Fruit fly (Drosophila melanogaster) whole organism, embryonic: Measurements from ENCODE around the gene Pebp1.
A peak's percentile ranks its signal among the peaks of the same experiment; 100 is the strongest.

Experiments
- CG10267 ChIP-seq: fragments of 200-800 bp; sonication (Bioruptor generic); optimal IDR thresholded peaks from 2 replicates; lab custom pipeline; 2018; ENCODE audit warnings: missing biosample characterization, mild to moderate bottlenecking, missing genetic modification characterization, moderate library complexity
- CG10321 ChIP-seq: fragments of 200-800 bp; sonication (Bioruptor generic); IDR thresholded peaks from 2 replicates; pipeline ENCODE4 v1.3.6; 2022; ENCODE audit warnings: missing biosample characterization, missing genetic modification characterization
- CG10431 ChIP-seq: fragments of 200-800 bp; sonication (Bioruptor generic); optimal IDR thresholded peaks from 3 replicates; lab custom pipeline; 2018; ENCODE audit warnings: missing biosample characterization, mild to moderate bottlenecking, missing genetic modification characterization
- CG11093 ChIP-seq: fragments of 200-800 bp; sonication (Bioruptor generic); IDR thresholded peaks from 3 replicates; pipeline ENCODE4 v1.3.6; 2022; ENCODE audit warnings: missing biosample characterization, missing genetic modification characterization
- CG11247 ChIP-seq: fragments of 200-800 bp; sonication (Bioruptor generic); IDR thresholded peaks from 2 replicates; pipeline ENCODE4 v1.3.6; 2022; ENCODE audit warnings: missing biosample characterization, missing genetic modification characterization
- CG13894 ChIP-seq: fragments of 200-800 bp; sonication (Bioruptor generic); optimal IDR thresholded peaks from 3 replicates; lab custom pipeline; 2018; ENCODE audit warnings: missing biosample characterization, mild to moderate bottlenecking, missing genetic modification characterization, moderate library complexity
- CG14441 ChIP-seq: fragments of 200-800 bp; sonication (Bioruptor generic); IDR thresholded peaks from 2 replicates; pipeline ENCODE4 v1.3.6; 2022; ENCODE audit warnings: missing biosample characterization, missing genetic modification characterization
- CG1647 ChIP-seq: fragments of 200-800 bp; sonication (Bioruptor generic); optimal IDR thresholded peaks from 3 replicates; lab custom pipeline; 2016; ENCODE audit warnings: missing biosample characterization, missing genetic modification characterization
- CG16813 ChIP-seq: fragments of 200-800 bp; sonication (Bioruptor generic); IDR thresholded peaks from 3 replicates; pipeline ENCODE4 v1.3.6; 2022; ENCODE audit warnings: missing biosample characterization, missing genetic modification characterization; ENCODE audit not compliant: partially characterized antibody
- CG18011 ChIP-seq: fragments of 200-800 bp; sonication (Bioruptor generic); optimal IDR thresholded peaks from 2 replicates; lab custom pipeline; 2017; ENCODE audit warnings: missing biosample characterization, missing genetic modification characterization, mild to moderate bottlenecking, moderate library complexity, missing genotype
- CG18619 ChIP-seq: fragments of 200-800 bp; sonication (Bioruptor generic); optimal IDR thresholded peaks from 3 replicates; lab custom pipeline; 2017; ENCODE audit warnings: missing biosample characterization, mild to moderate bottlenecking, missing genetic modification characterization
- CG2889 ChIP-seq: fragments of 200-800 bp; sonication (Bioruptor generic); IDR thresholded peaks from 3 replicates; pipeline ENCODE4 v1.3.6; 2022; ENCODE audit warnings: missing biosample characterization, missing genetic modification characterization
- CG3163 ChIP-seq: fragments of 200-800 bp; sonication (Bioruptor generic); optimal IDR thresholded peaks from 3 replicates; lab custom pipeline; 2016; ENCODE audit warnings: missing biosample characterization, missing genetic modification characterization
- CG4282 ChIP-seq: fragments of 200-800 bp; sonication (Bioruptor generic); optimal IDR thresholded peaks from 2 replicates; lab custom pipeline; 2016; ENCODE audit warnings: missing biosample characterization, missing genetic modification characterization
- CG5245 ChIP-seq: fragments of 200-800 bp; sonication (Bioruptor generic); optimal IDR thresholded peaks from 3 replicates; lab custom pipeline; 2016; ENCODE audit warnings: missing biosample characterization, missing genetic modification characterization
- CG6854 ChIP-seq: fragments of 200-800 bp; sonication (Bioruptor generic); optimal IDR thresholded peaks from 3 replicates; lab custom pipeline; 2017; ENCODE audit warnings: missing biosample characterization, mild to moderate bottlenecking, missing genetic modification characterization
- Dll ChIP-seq: fragments of 200-800 bp; sonication (Bioruptor generic); IDR thresholded peaks from 4 replicates; pipeline ENCODE4 v1.3.6; 2022; ENCODE audit warnings: missing biosample characterization, missing genetic modification characterization; ENCODE audit not compliant: partially characterized antibody
- Dp ChIP-seq: fragments of 200-800 bp; sonication (Bioruptor generic); optimal IDR thresholded peaks from 2 replicates; lab custom pipeline; 2018; ENCODE audit warnings: missing biosample characterization, mild to moderate bottlenecking, missing genetic modification characterization, moderate library complexity
- Eip74EF ChIP-seq, 2 experiments: fragments of 200-800 bp in 1 of 2; fragments of >200 bp in 1 of 2; sonication (Bioruptor generic) in 1 of 2; optimal IDR thresholded peaks; 2 replicates each; lab custom pipeline; 2017 to 2019; ENCODE audit warnings: missing biosample characterization in 2 of 2, missing genetic modification characterization in 2 of 2, mild to moderate bottlenecking in 1 of 2, moderate library complexity in 1 of 2
- H2.0 ChIP-seq: fragments of 200-800 bp; sonication (Bioruptor generic); IDR thresholded peaks from 2 replicates; pipeline ENCODE4 v1.3.6; 2022; ENCODE audit warnings: missing biosample characterization, missing genetic modification characterization
- HmgZ ChIP-seq: fragments of 200-800 bp; sonication (Bioruptor generic); optimal IDR thresholded peaks from 2 replicates; lab custom pipeline; 2018; ENCODE audit warnings: missing biosample characterization, mild to moderate bottlenecking, missing genetic modification characterization
- MESR4 ChIP-seq: fragments of 200-800 bp; sonication (Bioruptor generic); optimal IDR thresholded peaks from 2 replicates; lab custom pipeline; 2018; ENCODE audit warnings: missing biosample characterization, mild to moderate bottlenecking, missing genetic modification characterization, moderate library complexity
- Meics ChIP-seq: fragments of 200-800 bp; sonication (Bioruptor generic); optimal IDR thresholded peaks from 2 replicates; lab custom pipeline; 2017; ENCODE audit warnings: missing biosample characterization, mild to moderate bottlenecking, missing genetic modification characterization
- Mrtf ChIP-seq: fragments of 200-800 bp; sonication (Bioruptor generic); IDR thresholded peaks from 3 replicates; pipeline ENCODE4 v1.3.6; 2022; ENCODE audit warnings: missing biosample characterization, missing genetic modification characterization
- NC2α ChIP-seq: fragments of 200-800 bp; sonication (Bioruptor generic); optimal IDR thresholded peaks from 2 replicates; lab custom pipeline; 2016; ENCODE audit warnings: missing biosample characterization, missing genetic modification characterization
- Nf-YA ChIP-seq: fragments of 200-800 bp; sonication (Bioruptor generic); IDR thresholded peaks from 2 replicates; pipeline ENCODE4 v1.3.6; 2022; ENCODE audit warnings: missing biosample characterization, missing genetic modification characterization
- Scr ChIP-seq: fragments of 200-800 bp; sonication (Bioruptor generic); IDR thresholded peaks from 2 replicates; pipeline ENCODE4 v1.3.6; 2022; ENCODE audit warnings: missing biosample characterization, missing genetic modification characterization; ENCODE audit not compliant: partially characterized antibody
- Sox100B ChIP-seq: fragments of 200-800 bp; sonication (Bioruptor generic); optimal IDR thresholded peaks from 3 replicates; lab custom pipeline; 2018; ENCODE audit warnings: missing biosample characterization, mild to moderate bottlenecking, missing genetic modification characterization
- ac ChIP-seq: fragments of 200-800 bp; sonication (Bioruptor generic); optimal IDR thresholded peaks from 3 replicates; lab custom pipeline; 2017; ENCODE audit warnings: missing biosample characterization, mild to moderate bottlenecking, missing genetic modification characterization
- bcd ChIP-seq: fragments of 200-800 bp; sonication (Bioruptor generic); optimal IDR thresholded peaks from 2 replicates; lab custom pipeline; 2017; ENCODE audit warnings: missing biosample characterization, mild to moderate bottlenecking, missing genetic modification characterization
- cas ChIP-seq: fragments of 200-800 bp; sonication (Bioruptor generic); IDR thresholded peaks from 2 replicates; pipeline ENCODE4 v1.3.6; 2022; ENCODE audit warnings: missing biosample characterization, missing genetic modification characterization
- chinmo ChIP-seq: fragments of 200-800 bp; sonication (Bioruptor generic); IDR thresholded peaks from 4 replicates; pipeline ENCODE4 v1.3.6; 2022; ENCODE audit warnings: missing biosample characterization, missing genetic modification characterization; ENCODE audit not compliant: partially characterized antibody
- cwo ChIP-seq: fragments of 200-800 bp; sonication (Bioruptor generic); optimal IDR thresholded peaks from 3 replicates; lab custom pipeline; 2017; ENCODE audit warnings: missing biosample characterization, missing genetic modification characterization, mild to moderate bottlenecking, moderate library complexity, missing genetic modification reagents
- dpn ChIP-seq, 2 experiments: fragments of 200-800 bp; sonication (Bioruptor generic); optimal IDR thresholded peaks; 3 replicates each; lab custom pipeline; 2016; ENCODE audit warnings: missing biosample characterization in 2 of 2, missing genetic modification characterization in 2 of 2
- fru ChIP-seq: fragments of >200 bp; optimal IDR thresholded peaks from 2 replicates; lab custom pipeline; 2017
- fu2 ChIP-seq: fragments of 200-800 bp; sonication (Bioruptor generic); optimal IDR thresholded peaks from 2 replicates; lab custom pipeline; 2016; ENCODE audit warnings: missing biosample characterization, missing genetic modification characterization
- gem ChIP-seq: fragments of 200-800 bp; sonication (Bioruptor generic); optimal IDR thresholded peaks from 2 replicates; lab custom pipeline; 2019; ENCODE audit warnings: missing biosample characterization, mild to moderate bottlenecking, missing genetic modification characterization, moderate library complexity
- ham ChIP-seq: fragments of 200-800 bp; sonication (Bioruptor generic); IDR thresholded peaks from 2 replicates; pipeline ENCODE4 v1.3.6; 2022; ENCODE audit warnings: missing biosample characterization, missing genetic modification characterization
- her ChIP-seq: fragments of 200-800 bp; sonication (Bioruptor generic); optimal IDR thresholded peaks from 2 replicates; lab custom pipeline; 2016; ENCODE audit warnings: missing biosample characterization, missing genetic modification characterization
- jigr1 ChIP-seq: fragments of 200-800 bp; sonication (Bioruptor generic); IDR thresholded peaks from 3 replicates; pipeline ENCODE4 v1.3.6; 2022; ENCODE audit warnings: missing biosample characterization, missing genetic modification characterization
- kah ChIP-seq: fragments of 200-800 bp; sonication (Bioruptor generic); optimal IDR thresholded peaks from 2 replicates; lab custom pipeline; 2018; ENCODE audit warnings: missing biosample characterization, mild to moderate bottlenecking, missing genetic modification characterization
- klu ChIP-seq: fragments of 200-800 bp; sonication (Bioruptor generic); IDR thresholded peaks from 2 replicates; pipeline ENCODE4 v1.3.6; 2022; ENCODE audit warnings: missing biosample characterization, missing genetic modification characterization
- lab ChIP-seq: fragments of 200-800 bp; sonication (Bioruptor generic); optimal IDR thresholded peaks from 3 replicates; lab custom pipeline; 2017; ENCODE audit warnings: missing biosample characterization, missing genetic modification characterization, mild to moderate bottlenecking, moderate library complexity, missing genetic modification reagents
- sd ChIP-seq: fragments of 200-800 bp; sonication (Bioruptor generic); optimal IDR thresholded peaks from 3 replicates; lab custom pipeline; 2018; ENCODE audit warnings: missing biosample characterization, mild to moderate bottlenecking, missing genetic modification characterization, moderate library complexity
- slbo ChIP-seq: fragments of 200-800 bp; sonication (Bioruptor generic); IDR thresholded peaks from 2 replicates; pipeline ENCODE4 v1.3.6; 2022; ENCODE audit warnings: missing biosample characterization, missing genetic modification characterization
- sna ChIP-seq: fragments of 200-800 bp; sonication (Bioruptor generic); IDR thresholded peaks from 2 replicates; pipeline ENCODE4 v1.3.6; 2022; ENCODE audit warnings: missing biosample characterization, missing genetic modification characterization; ENCODE audit not compliant: partially characterized antibody
- sob ChIP-seq: fragments of 200-800 bp; sonication (Bioruptor generic); IDR thresholded peaks from 2 replicates; pipeline ENCODE4 v1.3.6; 2022; ENCODE audit warnings: missing biosample characterization, missing genetic modification characterization
- usp ChIP-seq: fragments of >200 bp; optimal IDR thresholded peaks from 2 replicates; lab custom pipeline; 2017; ENCODE audit warnings: missing biosample characterization, missing genetic modification characterization
- vnd ChIP-seq: fragments of 200-800 bp; sonication (Bioruptor generic); IDR thresholded peaks from 3 replicates; pipeline ENCODE4 v1.3.6; 2022; ENCODE audit warnings: missing biosample characterization, missing genetic modification characterization; ENCODE audit not compliant: partially characterized antibody
- zf30C ChIP-seq: fragments of 200-800 bp; sonication (Bioruptor generic); optimal IDR thresholded peaks from 3 replicates; lab custom pipeline; 2018; ENCODE audit warnings: missing biosample characterization, mild to moderate bottlenecking, missing genetic modification characterization

Pebp1 gene

DNA sequence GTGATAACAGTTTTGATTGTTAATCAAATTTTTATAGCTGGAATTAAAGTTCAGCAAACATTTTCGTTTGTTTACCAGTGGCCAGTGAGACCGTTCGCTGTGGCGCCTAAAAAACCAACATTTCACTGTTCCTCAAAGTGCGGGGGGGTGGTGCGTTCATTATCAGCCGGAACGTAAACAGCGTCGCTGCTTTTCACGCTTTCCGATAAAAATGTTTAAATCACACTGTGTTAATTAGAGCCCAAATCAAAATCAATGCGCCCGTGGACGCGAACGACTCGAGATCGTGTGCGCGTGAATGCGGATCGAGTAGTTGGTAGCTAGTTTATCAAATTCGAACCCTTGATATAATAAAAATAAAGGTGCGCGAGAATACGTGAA is 18.0 kb upstream of the Pebp1 start, which contains the start of gene CG34376 (continued):
- TF ChIP-seq Dll (GFP tag; lab: Robert Waterston, UW): 0 out of 4 replicates have a peak, but pooled peaks have one; percentile 46
- 0 out of 4 replicates have a peak, but pooled peaks have one; percentile 44 for TF ChIP-seq chinmo (GFP tag; lab: Robert Waterston, UW)
- TF ChIP-seq Sox100B (GFP tag; lab: Kevin White, UChicago): no peak
- no peak for TF ChIP-seq kah
- TF ChIP-seq Mrtf: no peak
- no peak for TF ChIP-seq zf30C (GFP tag; lab: Kevin White, UChicago)
- peak; percentile 47; the same call in 1 of the 2 replicates for TF ChIP-seq H2.0 (GFP tag; lab: Robert Waterston, UW)
- peak; percentile 31 for TF ChIP-seq sob (GFP tag; lab: Robert Waterston, UW)
- peak; percentile 55 for TF ChIP-seq Meics (GFP tag; lab: Kevin White, UChicago)
- no peak for TF ChIP-seq fu2 (GFP tag; lab: Kevin White, UChicago)
- no peak for TF ChIP-seq NC2α (GFP tag; lab: Kevin White, UChicago)
- TF ChIP-seq CG10431 (GFP tag; lab: Kevin White, UChicago): peak; percentile 41
- no peak for TF ChIP-seq CG18619
- peak; percentile 1 for TF ChIP-seq CG1647 (GFP tag; lab: Kevin White, UChicago)
- TF ChIP-seq CG11247 (GFP tag; lab: Robert Waterston, UW): peak; percentile 7; the same call in 1 of the 2 replicates
- TF ChIP-seq CG16813 (GFP tag; lab: Robert Waterston, UW): 0 out of 3 replicates have a peak, but pooled peaks have one; percentile 30
- peak; percentile 58 for TF ChIP-seq CG2889 (GFP tag; lab: Robert Waterston, UW)
- no peak for TF ChIP-seq Eip74EF (GFP tag; optimal IDR thresholded peaks at IDR 0.05; lab: Kevin White, UChicago)
- no peak for TF ChIP-seq jigr1 (GFP tag; lab: Robert Waterston, UW)
- no peak for TF ChIP-seq Scr (GFP tag; lab: Robert Waterston, UW)
- no peak for TF ChIP-seq CG13894 (tag; lab: Kevin White, UChicago)
- peak; percentile 22; the same call in 1 of the 2 replicates for TF ChIP-seq Nf-YA (GFP tag; lab: Robert Waterston, UW)
- peak; percentile 69; the same call in 1 of the 2 replicates for TF ChIP-seq CG14441 (GFP tag; lab: Robert Waterston, UW)
- no peak for TF ChIP-seq CG3163 (GFP tag; lab: Kevin White, UChicago)
- peak; percentile 21 for TF ChIP-seq her
- no peak for TF ChIP-seq CG4282 (GFP tag; lab: Kevin White, UChicago)
- peak; percentile 41; the same call in 1 of the 2 replicates for TF ChIP-seq sna
- TF ChIP-seq CG5245 (GFP tag; lab: Kevin White, UChicago): no peak
- peak; percentile 52 for TF ChIP-seq MESR4 (GFP tag; lab: Kevin White, UChicago)
- no peak for TF ChIP-seq CG6854 (GFP tag; lab: Kevin White, UChicago)
- peak; percentile 66 for TF ChIP-seq CG10267 (tag; lab: Kevin White, UChicago)
- TF ChIP-seq HmgZ (tag; lab: Kevin White, UChicago): peak; percentile 39
- TF ChIP-seq Dp (GFP tag; lab: Kevin White, UChicago): peak; percentile 65
- TF ChIP-seq CG18011 (GFP tag; lab: Kevin White, UChicago): no peak
- TF ChIP-seq cwo (GFP tag; lab: Kevin White, UChicago): no peak
- TF ChIP-seq sd (tag; lab: Kevin White, UChicago): peak; percentile 89
- no peak for TF ChIP-seq cas (GFP tag; lab: Robert Waterston, UW)
- peak; percentile 55 for TF ChIP-seq gem
- peak; percentile 61; the same call in 1 of the 2 replicates for TF ChIP-seq ham (GFP tag; lab: Robert Waterston, UW)
- TF ChIP-seq ac (GFP tag; lab: Kevin White, UChicago): no peak
- no peak for TF ChIP-seq CG10321 (GFP tag; lab: Robert Waterston, UW)
- peak in 1 of 2 experiments; percentile 9 for TF ChIP-seq dpn (GFP tag; optimal IDR thresholded peaks at IDR 0.05; lab: Kevin White, UChicago)
- no peak for TF ChIP-seq fru (lab: Kevin White, UChicago)
- TF ChIP-seq lab (GFP tag; lab: Kevin White, UChicago): peak; percentile 49
- TF ChIP-seq usp (GFP tag; lab: Kevin White, UChicago): no peak
- peak; percentile 66 for TF ChIP-seq slbo (GFP tag; lab: Robert Waterston, UW)
- TF ChIP-seq bcd (GFP tag; lab: Kevin White, UChicago): peak; percentile 28
- TF ChIP-seq CG11093: no peak
- TF ChIP-seq vnd (GFP tag; lab: Robert Waterston, UW): no peak; the same call in 2 of the 3 replicates
- peak; percentile 34; the same call in 1 of the 2 replicates for TF ChIP-seq klu
